Worm (Caenorhabditis elegans): Measurements from ENCODE around the gene srxa-4.

DNA sequence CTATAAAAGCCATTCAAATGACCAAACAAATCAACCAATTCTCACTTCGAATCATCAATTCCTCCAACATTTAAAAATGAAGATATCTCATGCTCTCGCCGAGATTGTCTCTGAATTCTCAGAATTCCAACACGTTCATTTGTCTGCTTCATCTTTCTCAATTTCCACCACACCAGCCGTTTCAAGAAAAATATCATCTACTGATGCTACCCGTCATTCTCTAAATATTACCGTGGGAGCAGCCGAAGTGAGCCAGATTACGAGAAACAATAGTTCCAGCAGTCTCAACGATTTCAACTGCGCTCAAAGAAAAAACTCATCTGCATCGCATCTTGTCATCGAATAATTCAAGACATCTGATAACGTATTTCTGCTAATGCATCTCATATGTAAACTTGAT lies 5.4 kb upstream of the srxa-4 start, which contains the start of gene F18E3.12:
- no peak for TF ChIP-seq flh-1 (GFP tag; optimal IDR thresholded peaks at IDR 0.05)
- no peak for TF ChIP-seq nhr-76 (tag; optimal IDR thresholded peaks at IDR 0.05)
- TF ChIP-seq ham-2 (GFP tag; optimal IDR thresholded peaks at IDR 0.05) = no peak
- TF ChIP-seq blmp-1 (tag; optimal IDR thresholded peaks at IDR 0.05) = no peak
- TF ChIP-seq nhr-28 (tag; optimal IDR thresholded peaks at IDR 0.05) = no peak
- TF ChIP-seq mab-5 (tag; optimal IDR thresholded peaks at IDR 0.05) = no peak
